Fruit fly (Drosophila melanogaster) S2 (cell line): ENCODE results near the gene Gem3.

Source experiments
- CG8478 ChIP-seq: fragments of >200 bp; optimal IDR thresholded peaks from 2 replicates; lab custom pipeline; 2018
- CTCF ChIP-seq, 2 experiments: fragments of >200 bp; optimal IDR thresholded peaks; 2 replicates each; lab custom pipeline; 2018

dm6 chr3L:10504607-10505006, 41.7 kb upstream of the Gem3 start:
- no peak for TF ChIP-seq CG8478 (lab: Kevin White, UChicago)
- no peak for TF ChIP-seq CTCF (optimal IDR thresholded peaks at IDR 0.05; lab: Kevin White, UChicago)
